Fruit fly (Drosophila melanogaster) whole organism, adult: ENCODE results near the gene bif.

ENCODE experiments used
- CG11617 ChIP-seq: fragments of 200-800 bp; sonication (Bioruptor generic); optimal IDR thresholded peaks from 2 replicates; lab custom pipeline; 2017; ENCODE audit warnings: mild to moderate bottlenecking, missing biosample characterization, missing genetic modification reagents, missing genetic modification characterization
- CG14711 ChIP-seq: fragments of 200-800 bp; sonication (Bioruptor generic); optimal IDR thresholded peaks from 2 replicates; lab custom pipeline; 2018; ENCODE audit warnings: missing biosample characterization, mild to moderate bottlenecking, missing genetic modification characterization, moderate library complexity
- CG1620 ChIP-seq: fragments of 200-800 bp; sonication (Bioruptor generic); optimal IDR thresholded peaks from 2 replicates; lab custom pipeline; 2016; ENCODE audit warnings: missing biosample characterization, missing genetic modification characterization
- CG33017 ChIP-seq: fragments of 200-800 bp; sonication (Bioruptor generic); optimal IDR thresholded peaks from 2 replicates; lab custom pipeline; 2018; ENCODE audit warnings: missing biosample characterization, mild to moderate bottlenecking, missing genetic modification characterization, moderate library complexity
- CG7101 ChIP-seq: fragments of 200-800 bp; sonication (Bioruptor generic); optimal IDR thresholded peaks from 2 replicates; lab custom pipeline; 2018; ENCODE audit warnings: missing biosample characterization, mild to moderate bottlenecking, missing genetic modification characterization, moderate library complexity
- Clk ChIP-seq: fragments of 200-800 bp; sonication (Bioruptor generic); optimal IDR thresholded peaks from 2 replicates; lab custom pipeline; 2017; ENCODE audit warnings: missing biosample characterization, missing genetic modification characterization
- Mnt ChIP-seq: fragments of 200-800 bp; sonication (Bioruptor generic); optimal IDR thresholded peaks from 2 replicates; lab custom pipeline; 2016; ENCODE audit warnings: missing biosample characterization, mild to moderate bottlenecking, missing genetic modification characterization
- bab1 ChIP-seq: fragments of 200-800 bp; sonication (Bioruptor generic); optimal IDR thresholded peaks from 3 replicates; lab custom pipeline; 2019; ENCODE audit warnings: missing biosample characterization, mild to moderate bottlenecking, missing genetic modification characterization, moderate library complexity
- cnc ChIP-seq, 2 experiments: fragments of >200 bp; optimal IDR thresholded peaks; 2 replicates each; lab custom pipeline; 2017
- kay ChIP-seq: fragments of 200-800 bp; sonication (Bioruptor generic); peaks from one replicate; lab custom pipeline; 2016; ENCODE audit warnings: missing biosample characterization, missing genetic modification characterization, borderline replicate concordance
- ovo ChIP-seq: fragments of 200-800 bp; sonication (Bioruptor generic); optimal IDR thresholded peaks from 2 replicates; lab custom pipeline; 2016; ENCODE audit warnings: missing biosample characterization, missing genetic modification characterization
- pad ChIP-seq: fragments of 200-800 bp; sonication (Bioruptor generic); optimal IDR thresholded peaks from 3 replicates; lab custom pipeline; 2017; ENCODE audit warnings: missing biosample characterization, missing genetic modification characterization, mild to moderate bottlenecking, moderate library complexity, missing genetic modification reagents
- toe ChIP-seq: fragments of 200-800 bp; sonication (Bioruptor generic); optimal IDR thresholded peaks from 2 replicates; lab custom pipeline; 2016; ENCODE audit warnings: missing biosample characterization, missing genetic modification characterization

dm6 chrX:11689669-11690068 is 10.9 kb downstream of the bif start:
- TF ChIP-seq CG11617 (no peak), ovo (no peak), toe (GFP tag; lab: Kevin White, UChicago) (no peak), Mnt (no peak), CG1620 (no peak), pad (GFP tag; lab: Kevin White, UChicago) (no peak), CG14711 (tag; lab: Kevin White, UChicago) (no peak), kay (GFP tag; lab: Kevin White, UChicago) (no peak), CG7101 (tag; lab: Kevin White, UChicago) (no peak), CG33017 (no peak), cnc (optimal IDR thresholded peaks at IDR 0.05; lab: Kevin White, UChicago) (no peak), bab1 (GFP tag; lab: Kevin White, UChicago) (no peak), Clk (GFP tag; lab: Kevin White, UChicago) (no peak)
